Worm (Caenorhabditis elegans): ENCODE data around the gene F53B1.2.

F53B1.2 gene

DNA sequence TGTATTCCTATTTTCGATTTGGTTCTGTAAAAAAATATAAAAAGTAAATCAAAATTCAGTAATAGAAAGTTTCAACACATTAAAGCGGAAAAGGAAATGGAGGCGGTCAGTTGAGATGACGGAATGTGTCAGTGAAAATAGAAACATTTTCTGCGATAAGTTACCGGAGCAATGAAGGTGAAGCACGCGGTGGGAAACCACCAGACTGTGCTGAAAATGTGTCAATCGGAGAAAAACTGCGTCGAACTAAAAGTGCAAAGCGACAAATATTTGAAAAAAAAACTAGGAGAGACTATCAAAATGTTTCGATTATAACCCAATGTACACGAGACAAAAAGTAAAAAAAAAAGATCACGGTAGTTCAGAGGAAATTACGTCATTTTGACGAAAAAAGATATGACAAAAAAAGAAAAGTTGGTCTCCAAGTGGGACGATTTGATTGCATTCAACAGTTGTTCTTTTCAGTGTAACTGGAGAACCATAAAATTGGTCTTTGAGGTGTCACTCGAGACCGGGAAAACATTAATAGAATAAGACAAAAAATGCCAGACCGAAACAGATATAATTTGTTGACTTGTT, 38.3 kb upstream of the F53B1.2 start, which contains the start of gene acl-4 (continued):
- TF ChIP-seq cebp-1 (GFP tag; IDR thresholded peaks at IDR 0.05) (no peak), cebp-1 (tag; optimal IDR thresholded peaks at IDR 0.05) (peak; percentile 42), attf-6 (GFP tag; IDR thresholded peaks at IDR 0.05) (no peak), nhr-80 (tag; optimal IDR thresholded peaks at IDR 0.05) (peak; percentile 75), lag-1 (GFP tag; IDR thresholded peaks at IDR 0.05) (no peak)

DNA sequence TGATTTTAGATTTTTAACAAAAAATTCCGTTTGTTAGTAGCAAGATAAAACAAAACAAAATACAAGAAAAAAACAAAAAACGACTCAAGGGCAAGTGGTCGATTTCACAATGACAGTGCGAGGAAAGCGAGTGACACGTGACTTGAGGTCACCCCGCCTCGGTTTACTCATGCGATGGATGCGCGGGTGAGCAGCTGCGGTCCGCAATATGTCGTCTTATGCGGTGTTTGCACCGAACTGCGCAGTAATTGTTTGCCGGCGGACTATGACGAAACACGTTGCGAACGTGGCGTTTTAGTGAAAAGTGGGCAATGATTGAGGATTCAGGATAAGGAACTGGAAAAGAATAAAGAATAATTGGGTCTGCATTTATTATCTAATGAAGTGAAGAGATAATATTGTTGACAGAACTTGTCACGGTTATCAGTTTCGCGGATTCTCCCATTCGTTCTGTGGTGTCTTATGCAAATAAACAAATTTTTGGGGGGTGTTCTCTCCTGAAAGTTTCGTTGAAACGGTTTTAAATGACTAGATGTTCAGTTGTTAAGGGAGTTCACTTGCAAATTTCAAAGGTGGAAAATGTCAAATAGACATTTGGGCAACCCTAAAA, 37.3 kb upstream of the F53B1.2 start:
- TF ChIP-seq K11D2.4 (GFP tag; IDR thresholded peaks at IDR 0.05) (peak; percentile 67; the same call in 1 of the 2 replicates), gei-17 (GFP tag; optimal IDR thresholded peaks at IDR 0.05) (peak; percentile 21), tbp1 (GFP tag; optimal IDR thresholded peaks at IDR 0.05) (peak; percentile 33), C06A6.2 (GFP tag; conservative IDR thresholded peaks at IDR 0.05) (0 out of 2 replicates have a peak, but pooled peaks have one; percentile 30), efl-1 (GFP tag; optimal IDR thresholded peaks at IDR 0.05) (peak; percentile 10), atf-7 (tag; optimal IDR thresholded peaks at IDR 0.05) (peak; percentile 21), dox-1 (GFP tag; IDR thresholded peaks at IDR 0.05) (peak; percentile 63), lin-35 (GFP tag; optimal IDR thresholded peaks at IDR 0.05) (peak in 1 of 3 experiments; percentile 45), hmg-1.2 (GFP tag; IDR thresholded peaks at IDR 0.05) (peak; percentile 34; the same call in 1 of the 2 replicates), attf-5 (GFP tag; optimal IDR thresholded peaks at IDR 0.05) (peak; percentile 65), dpl-1 (GFP tag; optimal IDR thresholded peaks at IDR 0.05) (no peak), akir-1 (GFP tag; optimal IDR thresholded peaks at IDR 0.05) (peak; percentile 40), ztf-26 (tag; optimal IDR thresholded peaks at IDR 0.05) (peak; percentile 3), F23B12.7 (tag; optimal IDR thresholded peaks at IDR 0.05; ENCODE audit: insufficient read depth) (no peak), aptf-3 (GFP tag; IDR thresholded peaks at IDR 0.05) (no peak), K12H6.12 (tag; optimal IDR thresholded peaks at IDR 0.05) (peak; percentile 82), hrde-1 (tag; optimal IDR thresholded peaks at IDR 0.05; ENCODE audit: borderline replicate concordance) (no peak), nhr-80 (tag; optimal IDR thresholded peaks at IDR 0.05) (peak; percentile 34), cebp-1 (GFP tag; IDR thresholded peaks at IDR 0.05) (peak; percentile 94), cebp-1 (tag; optimal IDR thresholded peaks at IDR 0.05) (peak; percentile 99), unc-62 (GFP tag; optimal IDR thresholded peaks at IDR 0.05) (peak; percentile 29), ceh-27 (GFP tag; optimal IDR thresholded peaks at IDR 0.05) (peak; percentile 77), somi-1 (GFP tag; optimal IDR thresholded peaks at IDR 0.05) (peak; percentile 31), sptf-2 (GFP tag; optimal IDR thresholded peaks at IDR 0.05) (no peak), lin-40 (tag; optimal IDR thresholded peaks at IDR 0.05) (peak; percentile 70), die-1 (tag; optimal IDR thresholded peaks at IDR 0.05) (no peak), F52B5.7 (tag; optimal IDR thresholded peaks at IDR 0.05) (no peak), nfya-2 (GFP tag; IDR thresholded peaks at IDR 0.05) (no peak), ama-1 (optimal IDR thresholded peaks at IDR 0.05) (no peak), ama-1 (GFP tag; optimal IDR thresholded peaks at IDR 0.05) (no peak)

DNA sequence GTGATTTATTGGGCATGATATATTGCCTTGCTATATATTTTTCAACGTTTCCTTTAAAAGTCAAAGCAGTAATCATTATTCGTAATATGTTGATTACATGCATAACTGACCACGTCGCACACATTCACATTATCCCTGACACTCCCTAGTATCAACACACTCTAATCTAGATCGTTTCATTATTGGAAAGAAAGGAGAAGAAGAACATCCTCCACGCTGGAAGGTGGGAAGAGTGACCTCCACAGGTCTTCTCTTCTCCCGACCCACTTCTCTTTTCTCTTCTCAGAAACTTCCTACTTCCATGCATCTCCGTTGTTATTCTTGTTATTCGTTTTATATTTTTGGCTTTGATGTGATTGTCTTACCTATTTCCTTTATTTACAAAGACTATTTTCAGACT, 34.7 kb upstream of the F53B1.2 start, which contains the start of gene txdc-12.2:
Gene txdc-12.2, plus strand, starts transcription at position 396 of the 400 bp plus-strand sequence.
- TF ChIP-seq nhr-80 (tag; optimal IDR thresholded peaks at IDR 0.05) (no peak), lir-1 (GFP tag; conservative IDR thresholded peaks at IDR 0.05) (no peak), madf-3 (GFP tag; IDR thresholded peaks at IDR 0.05) (no peak), D2030.7 (GFP tag; IDR thresholded peaks at IDR 0.05) (no peak), K12H6.12 (tag; optimal IDR thresholded peaks at IDR 0.05) (no peak), nhr-120 (GFP tag; IDR thresholded peaks at IDR 0.05) (no peak), ztf-22 (GFP tag; optimal IDR thresholded peaks at IDR 0.05) (no peak)

Data from whole organism, young adult.